Fruit fly (Drosophila melanogaster): ENCODE measurements around the gene Ugt35D1.

- no peak for TF ChIP-seq Ets96B (tag; optimal IDR thresholded peaks at IDR 0.05)
- no peak for TF ChIP-seq Hr38 (GFP tag; optimal IDR thresholded peaks at IDR 0.05)
- TF ChIP-seq CG6792 (GFP tag; optimal IDR thresholded peaks at IDR 0.05) = no peak
- TF ChIP-seq Eip93F (GFP tag; optimal IDR thresholded peaks at IDR 0.05) = no peak
- no peak for TF ChIP-seq Sox15 (GFP tag; optimal IDR thresholded peaks at IDR 0.05)
- no peak for TF ChIP-seq CG3919 (GFP tag; optimal IDR thresholded peaks at IDR 0.05)
- no peak for TF ChIP-seq OdsH (GFP tag; optimal IDR thresholded peaks at IDR 0.05)
- no peak for TF ChIP-seq CG1621 (tag; optimal IDR thresholded peaks at IDR 0.05)
- no peak for TF ChIP-seq CG16779 (tag; optimal IDR thresholded peaks at IDR 0.05)
Observed at dm6 chr3R:31420675-31421074, 25.6 kb upstream of the Ugt35D1 start.
